Worm (Caenorhabditis elegans): ENCODE results near the gene Y62E10A.3.

Gene Y62E10A.3

ce11 chrIV:13327064-13327463, 33.0 kb downstream of the Y62E10A.3 start (continued):
- TF ChIP-seq lir-3 (tag; optimal IDR thresholded peaks at IDR 0.05; ENCODE audit: poor library complexity) (no peak), lin-35 (GFP tag; optimal IDR thresholded peaks at IDR 0.05) (peak in 1 of 2 experiments; percentile 27), dsc-1 (tag; optimal IDR thresholded peaks at IDR 0.05) (no peak), unc-86 (tag; optimal IDR thresholded peaks at IDR 0.05) (no peak), egl-27 (tag; optimal IDR thresholded peaks at IDR 0.05) (no peak), C34B4.2 (tag; optimal IDR thresholded peaks at IDR 0.05) (no peak), swsn-7 (tag; optimal IDR thresholded peaks at IDR 0.05) (no peak), ama-1 (optimal IDR thresholded peaks at IDR 0.05) (no peak), nhr-11 (tag; optimal IDR thresholded peaks at IDR 0.05) (no peak), nhr-28 (tag; optimal IDR thresholded peaks at IDR 0.05) (no peak), snu-23 (GFP tag; optimal IDR thresholded peaks at IDR 0.05) (no peak), nhr-77 (tag; optimal IDR thresholded peaks at IDR 0.05) (no peak), egl-13 (tag; optimal IDR thresholded peaks at IDR 0.05) (no peak), nhr-47 (tag; optimal IDR thresholded peaks at IDR 0.05) (no peak), nhr-19 (GFP tag; conservative IDR thresholded peaks at IDR 0.05) (no peak), unc-130 (tag; optimal IDR thresholded peaks at IDR 0.05) (no peak), tlp-1 (tag; optimal IDR thresholded peaks at IDR 0.05) (peak; percentile 75), nhr-237 (tag; optimal IDR thresholded peaks at IDR 0.05) (no peak), nhr-76 (tag; optimal IDR thresholded peaks at IDR 0.05) (no peak), mdl-1 (tag; optimal IDR thresholded peaks at IDR 0.05) (no peak), fos-1 (tag; optimal IDR thresholded peaks at IDR 0.05) (no peak), xbp-1 (tag; optimal IDR thresholded peaks at IDR 0.05) (no peak), pag-3 (tag; optimal IDR thresholded peaks at IDR 0.05; ENCODE audit: borderline replicate concordance, insufficient read depth) (no peak), ceh-8 (GFP tag; optimal IDR thresholded peaks at IDR 0.05) (no peak), elt-3 (tag; optimal IDR thresholded peaks at IDR 0.05) (no peak)

ce11 chrIV:13323823-13324359, 36.2 kb downstream of the Y62E10A.3 start, which contains the start of gene fat-2:
Gene fat-2 (plus strand): TSS chrIV:13323873.
- TF ChIP-seq grh-1 (GFP tag; IDR thresholded peaks at IDR 0.05) (no peak), lsy-2 (tag; optimal IDR thresholded peaks at IDR 0.05) (no peak), efl-1 (optimal IDR thresholded peaks at IDR 0.05) (no peak), efl-1 (GFP tag; optimal IDR thresholded peaks at IDR 0.05 in 1 of 2) (no peak), fkh-4 (tag; optimal IDR thresholded peaks at IDR 0.05; ENCODE audit: borderline replicate concordance) (no peak), lin-35 (GFP tag; optimal IDR thresholded peaks at IDR 0.05) (no peak), nhr-77 (tag; optimal IDR thresholded peaks at IDR 0.05) (no peak), isw-1 (GFP tag; IDR thresholded peaks at IDR 0.05) (no peak)

ce11 chrIV:13322429-13322828, 37.6 kb downstream of the Y62E10A.3 start:
- TF ChIP-seq lir-3 (tag; optimal IDR thresholded peaks at IDR 0.05; ENCODE audit: poor library complexity) (no peak), efl-3 (GFP tag; optimal IDR thresholded peaks at IDR 0.05) (no peak), nhr-47 (tag; optimal IDR thresholded peaks at IDR 0.05) (peak; percentile 82), lin-39 (tag; optimal IDR thresholded peaks at IDR 0.05) (no peak), nhr-85 (tag) (peak; percentile 88), unc-98 (GFP tag; IDR thresholded peaks at IDR 0.05) (0 out of 2 replicates have a peak, but pooled peaks have one; percentile 18), ama-1 (optimal IDR thresholded peaks at IDR 0.05) (no peak), ceh-90 (tag; optimal IDR thresholded peaks at IDR 0.05) (no peak), alr-1 (tag; optimal IDR thresholded peaks at IDR 0.05; ENCODE audit: borderline replicate concordance) (no peak), nhr-19 (GFP tag; conservative IDR thresholded peaks at IDR 0.05) (peak; percentile 86), nhr-84 (tag; optimal IDR thresholded peaks at IDR 0.05) (no peak), ces-1 (GFP tag; optimal IDR thresholded peaks at IDR 0.05) (no peak), zag-1 (tag; optimal IDR thresholded peaks at IDR 0.05) (no peak), lin-13 (GFP tag; optimal IDR thresholded peaks at IDR 0.05) (peak; percentile 60), egl-27 (tag; optimal IDR thresholded peaks at IDR 0.05) (peak; percentile 31 to 50), ceh-88 (GFP tag; IDR thresholded peaks at IDR 0.05) (no peak), efl-1 (optimal IDR thresholded peaks at IDR 0.05) (peak; percentile 58), efl-1 (GFP tag; optimal IDR thresholded peaks at IDR 0.05 in 1 of 2) (peak; percentile 19 to 70), nhr-12 (tag; optimal IDR thresholded peaks at IDR 0.05) (no peak), hpl-2 (GFP tag; optimal IDR thresholded peaks at IDR 0.05) (no peak), F16B12.6 (tag; optimal IDR thresholded peaks at IDR 0.05) (no peak), aly-2 (tag; optimal IDR thresholded peaks at IDR 0.05) (no peak), ceh-8 (GFP tag; optimal IDR thresholded peaks at IDR 0.05) (no peak), vab-15 (tag; optimal IDR thresholded peaks at IDR 0.05) (no peak), pax-3 (tag; optimal IDR thresholded peaks at IDR 0.05) (no peak), sptf-1 (tag; optimal IDR thresholded peaks at IDR 0.05) (no peak), irx-1 (tag; optimal IDR thresholded peaks at IDR 0.05) (no peak), lsy-2 (tag; optimal IDR thresholded peaks at IDR 0.05) (peak; percentile 35 to 73)
